Fruit fly (Drosophila melanogaster) whole organism, embryonic: Measurements from ENCODE around the gene CG6106.

Experiments
- BEAF-32 ChIP-seq: fragments of 200-800 bp; sonication (Bioruptor generic); optimal IDR thresholded peaks from 3 replicates; lab custom pipeline; 2017; ENCODE audit warnings: missing biosample characterization, missing genetic modification characterization, mild to moderate bottlenecking, moderate library complexity, missing genetic modification reagents
- CG10147 ChIP-seq: fragments of 200-800 bp; sonication (Bioruptor generic); optimal IDR thresholded peaks from 2 replicates; lab custom pipeline; 2019; ENCODE audit warnings: missing biosample characterization, mild to moderate bottlenecking, missing genetic modification characterization, moderate library complexity
- CG10654 ChIP-seq: fragments of 200-800 bp; sonication (Bioruptor generic); optimal IDR thresholded peaks from 2 replicates; lab custom pipeline; 2016; ENCODE audit warnings: missing biosample characterization, missing genetic modification characterization
- CG12299 ChIP-seq: fragments of 200-800 bp; sonication (Bioruptor generic); optimal IDR thresholded peaks from 2 replicates; lab custom pipeline; 2018; ENCODE audit warnings: missing biosample characterization, mild to moderate bottlenecking, missing genetic modification characterization
- CG13296 ChIP-seq: fragments of 200-800 bp; sonication (Bioruptor generic); optimal IDR thresholded peaks from 3 replicates; lab custom pipeline; 2018; ENCODE audit warnings: missing biosample characterization, mild to moderate bottlenecking, missing genetic modification characterization
- CG16815 ChIP-seq: fragments of 200-800 bp; sonication (Bioruptor generic); optimal IDR thresholded peaks from 3 replicates; lab custom pipeline; 2017; ENCODE audit warnings: missing biosample characterization, mild to moderate bottlenecking, missing genetic modification characterization
- CG17328 ChIP-seq: fragments of 200-800 bp; sonication (Bioruptor generic); IDR thresholded peaks from 2 replicates; pipeline ENCODE4 v1.3.6; 2022; ENCODE audit warnings: missing biosample characterization, missing genetic modification characterization
- CG17361 ChIP-seq: fragments of 200-800 bp; sonication (Bioruptor generic); IDR thresholded peaks from 3 replicates; pipeline ENCODE4 v1.3.6; 2022; ENCODE audit warnings: missing biosample characterization, missing genetic modification characterization
- CG17612 ChIP-seq: fragments of 200-800 bp; sonication (Bioruptor generic); IDR thresholded peaks from 2 replicates; pipeline ENCODE4 v1.3.6; 2022; ENCODE audit warnings: missing biosample characterization, missing genetic modification characterization
- CG2678 ChIP-seq: fragments of 200-800 bp; sonication (Bioruptor generic); optimal IDR thresholded peaks from 3 replicates; lab custom pipeline; 2019; ENCODE audit warnings: missing biosample characterization, mild to moderate bottlenecking, missing genetic modification characterization, moderate library complexity
- CG5180 ChIP-seq: fragments of 200-800 bp; sonication (Bioruptor generic); optimal IDR thresholded peaks from 3 replicates; lab custom pipeline; 2017; ENCODE audit warnings: missing biosample characterization, missing genetic modification characterization, mild to moderate bottlenecking, moderate library complexity, missing genetic modification reagents
- CG8924 ChIP-seq: fragments of 200-800 bp; optimal IDR thresholded peaks from 3 replicates; lab custom pipeline; 2019; ENCODE audit warnings: missing biosample characterization, mild to moderate bottlenecking, missing genetic modification characterization, moderate library complexity
- CG9727 ChIP-seq: fragments of 200-800 bp; sonication (Bioruptor generic); optimal IDR thresholded peaks from 3 replicates; lab custom pipeline; 2017; ENCODE audit warnings: missing biosample characterization, mild to moderate bottlenecking, missing genetic modification characterization
- CG9817 ChIP-seq: fragments of 200-800 bp; sonication (Bioruptor generic); optimal IDR thresholded peaks from 2 replicates; lab custom pipeline; 2018; ENCODE audit warnings: missing biosample characterization, mild to moderate bottlenecking, missing genetic modification characterization, moderate library complexity
- CTCF ChIP-seq: fragments of 200-800 bp; sonication (Bioruptor generic); optimal IDR thresholded peaks from 2 replicates; lab custom pipeline; 2017; ENCODE audit warnings: missing biosample characterization, mild to moderate bottlenecking, missing genetic modification characterization, moderate library complexity
- CoRest ChIP-seq: fragments of 200-800 bp; sonication (Bioruptor generic); optimal IDR thresholded peaks from 3 replicates; lab custom pipeline; 2018; ENCODE audit warnings: missing biosample characterization, mild to moderate bottlenecking, missing genetic modification characterization, moderate library complexity
- Dad ChIP-seq: fragments of 200-800 bp; sonication (Bioruptor generic); optimal IDR thresholded peaks from 3 replicates; lab custom pipeline; 2016; ENCODE audit warnings: missing biosample characterization, missing genetic modification characterization
- Dbx ChIP-seq: fragments of 200-800 bp; sonication (Bioruptor generic); IDR thresholded peaks from 3 replicates; pipeline ENCODE4 v1.3.6; 2022; ENCODE audit warnings: missing biosample characterization, missing genetic modification characterization
- Ets65A ChIP-seq: fragments of 200-800 bp; sonication (Bioruptor generic); peaks from one replicate; lab custom pipeline; 2016; ENCODE audit warnings: missing biosample characterization, missing genetic modification characterization
- Fer1 ChIP-seq: fragments of 200-800 bp; sonication (Bioruptor generic); optimal IDR thresholded peaks from 2 replicates; lab custom pipeline; 2017; ENCODE audit warnings: missing biosample characterization, mild to moderate bottlenecking, missing genetic modification characterization
- Fer2 ChIP-seq: fragments of 200-800 bp; sonication (Bioruptor generic); optimal IDR thresholded peaks from 2 replicates; lab custom pipeline; 2018; ENCODE audit warnings: missing biosample characterization, mild to moderate bottlenecking, missing genetic modification characterization, moderate library complexity
- HLH4C ChIP-seq: fragments of 200-800 bp; sonication (Bioruptor generic); IDR thresholded peaks from 3 replicates; pipeline ENCODE4 v1.3.6; 2022; ENCODE audit warnings: missing biosample characterization, missing genetic modification characterization; ENCODE audit not compliant: partially characterized antibody
- HmgD ChIP-seq: fragments of 200-800 bp; sonication (Bioruptor generic); optimal IDR thresholded peaks from 3 replicates; lab custom pipeline; 2016; ENCODE audit warnings: missing biosample characterization, missing genetic modification characterization
- Hr3 ChIP-seq: fragments of 200-800 bp; sonication (Bioruptor generic); optimal IDR thresholded peaks from 3 replicates; lab custom pipeline; 2016; ENCODE audit warnings: missing biosample characterization, missing genetic modification characterization
- MTF-1 ChIP-seq: fragments of 200-800 bp; sonication (Bioruptor generic); optimal IDR thresholded peaks from 2 replicates; lab custom pipeline; 2018; ENCODE audit warnings: missing biosample characterization, mild to moderate bottlenecking, missing genetic modification characterization, borderline replicate concordance
- Mrtf ChIP-seq: fragments of 200-800 bp; sonication (Bioruptor generic); IDR thresholded peaks from 3 replicates; pipeline ENCODE4 v1.3.6; 2022; ENCODE audit warnings: missing biosample characterization, missing genetic modification characterization
- NK7.1 ChIP-seq: fragments of 200-800 bp; sonication (Bioruptor generic); optimal IDR thresholded peaks from 3 replicates; lab custom pipeline; 2016; ENCODE audit warnings: missing biosample characterization, missing genetic modification characterization
- Pdp1 ChIP-seq, 2 experiments: fragments of 200-800 bp; sonication (Bioruptor generic); optimal IDR thresholded peaks; 3 replicates each; lab custom pipeline; 2016; ENCODE audit warnings: missing biosample characterization in 2 of 2, missing genetic modification characterization in 2 of 2, mild to moderate bottlenecking in 1 of 2, moderate library complexity in 1 of 2
- Ravus ChIP-seq: fragments of 200-800 bp; sonication (Bioruptor generic); IDR thresholded peaks from 2 replicates; pipeline ENCODE4 v1.3.6; 2022; ENCODE audit warnings: missing biosample characterization, missing genetic modification characterization
- Sox102F ChIP-seq: fragments of 200-800 bp; sonication (Bioruptor generic); optimal IDR thresholded peaks from 2 replicates; lab custom pipeline; 2018; ENCODE audit warnings: missing biosample characterization, mild to moderate bottlenecking, missing genetic modification characterization, moderate library complexity
- Spps ChIP-seq: fragments of 200-800 bp; sonication (Bioruptor generic); optimal IDR thresholded peaks from 2 replicates; lab custom pipeline; 2018; ENCODE audit warnings: missing biosample characterization, mild to moderate bottlenecking, missing genetic modification characterization
- Vsx1 ChIP-seq: fragments of 200-800 bp; sonication (Bioruptor generic); optimal IDR thresholded peaks from 2 replicates; lab custom pipeline; 2017; ENCODE audit warnings: missing biosample characterization, mild to moderate bottlenecking, missing genetic modification characterization, missing genetic modification reagents
- bab2 ChIP-seq: fragments of 200-800 bp; sonication (Bioruptor generic); optimal IDR thresholded peaks from 2 replicates; lab custom pipeline; 2016; ENCODE audit warnings: missing biosample characterization, missing genetic modification characterization
- ci ChIP-seq: fragments of 200-800 bp; sonication (Bioruptor generic); IDR thresholded peaks from 3 replicates; pipeline ENCODE4 v1.3.6; 2022; ENCODE audit warnings: missing biosample characterization, missing genetic modification characterization
- ftz-f1 ChIP-seq: fragments of 200-800 bp; sonication (Bioruptor generic); optimal IDR thresholded peaks from 2 replicates; lab custom pipeline; 2016; ENCODE audit warnings: missing biosample characterization, missing genetic modification characterization
- gcm ChIP-seq: fragments of 200-800 bp; sonication (Bioruptor generic); optimal IDR thresholded peaks from 2 replicates; lab custom pipeline; 2019; ENCODE audit warnings: missing biosample characterization, mild to moderate bottlenecking, missing genetic modification characterization, moderate library complexity
- grn ChIP-seq: fragments of 200-800 bp; sonication (Bioruptor generic); optimal IDR thresholded peaks from 3 replicates; lab custom pipeline; 2017; ENCODE audit warnings: missing biosample characterization, missing genetic modification characterization
- gro ChIP-seq: fragments of 200-800 bp; sonication (Bioruptor generic); optimal IDR thresholded peaks from 2 replicates; lab custom pipeline; 2016; ENCODE audit warnings: missing biosample characterization, missing genetic modification characterization
- gt ChIP-seq: fragments of 200-800 bp; sonication (Bioruptor generic); IDR thresholded peaks from 2 replicates; pipeline ENCODE4 v1.3.6; 2022; ENCODE audit warnings: missing biosample characterization, missing genetic modification characterization
- inv ChIP-seq: fragments of 200-800 bp; sonication (Bioruptor generic); IDR thresholded peaks from 2 replicates; pipeline ENCODE4 v1.3.6; 2022; ENCODE audit warnings: missing biosample characterization, missing genetic modification characterization; ENCODE audit not compliant: partially characterized antibody
- lilli ChIP-seq: fragments of 200-800 bp; sonication (Bioruptor generic); optimal IDR thresholded peaks from 3 replicates; lab custom pipeline; 2016; ENCODE audit warnings: missing biosample characterization, missing genetic modification characterization
- mam ChIP-seq: fragments of 200-800 bp; sonication (Bioruptor generic); optimal IDR thresholded peaks from 3 replicates; lab custom pipeline; 2016; ENCODE audit warnings: missing biosample characterization, missing genetic modification characterization
- pnt ChIP-seq: fragments of 200-800 bp; sonication (Bioruptor generic); optimal IDR thresholded peaks from 3 replicates; lab custom pipeline; 2016; ENCODE audit warnings: missing biosample characterization, missing genetic modification characterization
- rib ChIP-seq: fragments of 200-800 bp; sonication (Bioruptor generic); IDR thresholded peaks from 2 replicates; pipeline ENCODE4 v1.3.6; 2022; ENCODE audit warnings: missing biosample characterization, missing genetic modification characterization
- row ChIP-seq: fragments of 200-800 bp; sonication (Bioruptor generic); IDR thresholded peaks from 3 replicates; pipeline ENCODE4 v1.3.6; 2022; ENCODE audit warnings: missing biosample characterization, missing genetic modification characterization
- run ChIP-seq: fragments of 200-800 bp; sonication (Bioruptor generic); optimal IDR thresholded peaks from 3 replicates; lab custom pipeline; 2018; ENCODE audit warnings: missing biosample characterization, mild to moderate bottlenecking, missing genetic modification characterization
- salm ChIP-seq: fragments of 200-800 bp; sonication (Bioruptor generic); optimal IDR thresholded peaks from 2 replicates; lab custom pipeline; 2018; ENCODE audit warnings: missing biosample characterization, mild to moderate bottlenecking, missing genetic modification characterization
- sd ChIP-seq: fragments of 200-800 bp; sonication (Bioruptor generic); optimal IDR thresholded peaks from 3 replicates; lab custom pipeline; 2018; ENCODE audit warnings: missing biosample characterization, mild to moderate bottlenecking, missing genetic modification characterization, moderate library complexity
- tap ChIP-seq: fragments of 200-800 bp; optimal IDR thresholded peaks from 3 replicates; lab custom pipeline; 2019; ENCODE audit warnings: missing biosample characterization, mild to moderate bottlenecking, missing genetic modification characterization, moderate library complexity
- tup ChIP-seq: fragments of 200-800 bp; sonication (Bioruptor generic); optimal IDR thresholded peaks from 2 replicates; lab custom pipeline; 2016; ENCODE audit warnings: missing biosample characterization, mild to moderate bottlenecking, missing genetic modification characterization, moderate library complexity
- zfh2 ChIP-seq: fragments of 200-800 bp; sonication (Bioruptor generic); optimal IDR thresholded peaks from 2 replicates; lab custom pipeline; 2016; ENCODE audit warnings: missing biosample characterization, missing genetic modification characterization

CG6106 gene

dm6 chrX:18319912-18320520 lies 38.7 kb upstream of the CG6106 start (continued):
- peak; percentile 40 for TF ChIP-seq Sox102F
- TF ChIP-seq CG16815 (GFP tag; lab: Kevin White, UChicago) = no peak
- no peak for TF ChIP-seq Spps
- no peak for TF ChIP-seq gcm
- no peak for TF ChIP-seq CG8924
- TF ChIP-seq run (tag; lab: Kevin White, UChicago) = no peak
- no peak for TF ChIP-seq inv (GFP tag; lab: Robert Waterston, UW)
- TF ChIP-seq CG9727 (GFP tag; lab: Kevin White, UChicago) = peak; percentile 37
- peak; percentile 33 for TF ChIP-seq CG2678 (tag; lab: Kevin White, UChicago)
- TF ChIP-seq Hr3 (GFP tag; lab: Kevin White, UChicago) = no peak
- TF ChIP-seq CG17612 = no peak
- TF ChIP-seq gro = no peak
- peak; percentile 17 for TF ChIP-seq CG9817 (tag; lab: Kevin White, UChicago)
- TF ChIP-seq CG12299 (tag; lab: Kevin White, UChicago) = no peak
- TF ChIP-seq Fer1 (GFP tag; lab: Kevin White, UChicago) = no peak
- TF ChIP-seq NK7.1 (GFP tag; lab: Kevin White, UChicago) = no peak
- TF ChIP-seq ci = 0 out of 3 replicates have a peak, but pooled peaks have one; percentile 13
- TF ChIP-seq Dbx = no peak
- TF ChIP-seq HLH4C (GFP tag; lab: Robert Waterston, UW) = no peak
- TF ChIP-seq salm (tag; lab: Kevin White, UChicago) = no peak
- TF ChIP-seq grn (GFP tag; lab: Kevin White, UChicago) = no peak
- TF ChIP-seq CG17328 = no peak
- TF ChIP-seq bab2 (GFP tag; lab: Kevin White, UChicago) = no peak
- no peak for TF ChIP-seq Dad (GFP tag; lab: Kevin White, UChicago)
- peak; percentile 10 for TF ChIP-seq ftz-f1 (GFP tag; lab: Kevin White, UChicago)
- peak in 1 of 2 experiments; percentile 37 for TF ChIP-seq Pdp1 (GFP tag; optimal IDR thresholded peaks at IDR 0.05; lab: Kevin White, UChicago)
- peak; percentile 85 for TF ChIP-seq sd (tag; lab: Kevin White, UChicago)
- TF ChIP-seq BEAF-32 = no peak
- no peak for TF ChIP-seq Vsx1 (GFP tag; lab: Kevin White, UChicago)
- no peak for TF ChIP-seq MTF-1
- TF ChIP-seq Ets65A (GFP tag; lab: Kevin White, UChicago) = peak; percentile 86
- 0 out of 3 replicates have a peak, but pooled peaks have one; percentile 7 for TF ChIP-seq row
- no peak for TF ChIP-seq CG10147 (GFP tag; lab: Kevin White, UChicago)
- TF ChIP-seq CG13296 (GFP tag; lab: Kevin White, UChicago) = no peak
- peak; percentile 51 for TF ChIP-seq mam (GFP tag; lab: Kevin White, UChicago)
- no peak for TF ChIP-seq pnt
- TF ChIP-seq HmgD (GFP tag; lab: Kevin White, UChicago) = no peak
- TF ChIP-seq Mrtf (GFP tag; lab: Robert Waterston, UW) = no peak
- TF ChIP-seq CG10654 (GFP tag; lab: Kevin White, UChicago) = no peak
- TF ChIP-seq tup (GFP tag; lab: Kevin White, UChicago) = no peak
- peak; percentile 34; the same call in 1 of the 3 replicates for TF ChIP-seq CG17361 (GFP tag; lab: Robert Waterston, UW)
- no peak for TF ChIP-seq tap (tag; lab: Kevin White, UChicago)
- no peak for TF ChIP-seq gt (GFP tag; lab: Robert Waterston, UW)
- TF ChIP-seq CG5180 (GFP tag; lab: Kevin White, UChicago) = no peak
- TF ChIP-seq lilli (GFP tag; lab: Kevin White, UChicago) = peak; percentile 16
- TF ChIP-seq CTCF (GFP tag; lab: Kevin White, UChicago) = peak; percentile 53
- TF ChIP-seq rib = no peak
- TF ChIP-seq CoRest = peak; percentile 21
- TF ChIP-seq zfh2 = peak; percentile 30
- TF ChIP-seq Fer2 (tag; lab: Kevin White, UChicago) = no peak
- TF ChIP-seq Ravus = no peak
